Fruit fly (Drosophila melanogaster) whole organism: Measurements from ENCODE around the gene CG5172.

ENCODE experiments used
- CG8478 ChIP-seq: fragments of >200 bp; optimal IDR thresholded peaks from 2 replicates; lab custom pipeline; 2018; ENCODE audit warnings: inconsistent platforms
- Dll ChIP-seq: fragments of >200 bp; optimal IDR thresholded peaks from 2 replicates; lab custom pipeline; 2017
- EcR ChIP-seq, 2 experiments: fragments of >200 bp; optimal IDR thresholded peaks; 2 replicates each; lab custom pipeline; 2017; ENCODE audit warnings: missing biosample characterization in 2 of 2, missing genetic modification characterization in 2 of 2, missing genetic modification reagents in 2 of 2
- pan ChIP-seq: fragments of >200 bp; optimal IDR thresholded peaks from 2 replicates; lab custom pipeline; 2017
- psq ChIP-seq: fragments of >200 bp; optimal IDR thresholded peaks from 2 replicates; lab custom pipeline; 2017
- usp ChIP-seq: fragments of >200 bp; optimal IDR thresholded peaks from 2 replicates; lab custom pipeline; 2017; ENCODE audit warnings: missing biosample characterization, missing genetic modification characterization, mixed read lengths

DNA sequence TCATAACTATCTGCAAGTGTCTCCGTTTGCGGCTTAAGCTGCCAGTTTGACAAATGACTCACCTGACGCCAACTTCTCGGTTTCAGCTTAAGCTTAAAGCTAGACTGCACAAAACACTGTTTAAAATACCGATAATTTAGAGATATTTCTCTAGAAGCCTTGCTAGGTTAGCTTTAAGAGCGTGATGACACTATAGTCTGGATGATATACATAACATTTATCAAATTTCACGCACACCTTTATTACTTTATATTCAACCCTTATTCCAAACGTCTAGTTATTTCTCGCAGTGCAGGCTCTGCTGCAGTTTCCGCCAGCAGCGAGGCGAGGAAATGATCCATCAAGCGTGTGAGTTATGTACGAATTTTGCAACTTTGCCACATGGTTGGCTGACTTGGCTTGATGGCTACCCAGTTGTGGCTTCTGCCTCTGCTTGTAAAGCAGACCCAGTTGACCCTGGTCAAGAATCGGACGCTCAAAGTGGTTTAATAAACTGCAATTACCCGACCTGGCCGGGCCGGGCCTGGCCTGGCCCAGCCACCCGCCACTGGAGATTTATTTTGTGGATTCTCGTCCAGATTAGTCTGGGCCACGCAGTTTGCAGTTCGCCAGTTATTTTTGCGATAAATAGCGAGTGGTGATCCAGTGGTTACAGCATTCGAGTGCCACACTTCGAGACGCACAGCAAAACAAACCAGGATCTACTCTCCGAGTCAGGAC lies 2.9 kb upstream of the CG5172 start, which contains the start of gene CG12998:
- TF ChIP-seq EcR (GFP tag; optimal IDR thresholded peaks at IDR 0.05; lab: Kevin White, UChicago) (no peak), pan (no peak), Dll (lab: Kevin White, UChicago) (no peak), psq (lab: Kevin White, UChicago) (no peak), usp (GFP tag; lab: Kevin White, UChicago) (no peak), CG8478 (lab: Kevin White, UChicago) (no peak)
